Worm (Caenorhabditis elegans) whole organism, early embryonic: Measurements from ENCODE around the gene lgc-27.

Experiments
- F13C5.2 ChIP-seq: sonication (generic microtip); optimal IDR thresholded peaks from 2 replicates; lab custom pipeline; 2017; ENCODE audit warnings: mild to moderate bottlenecking, missing genetic modification characterization, inconsistent platforms, missing compliant biosample characterization
- aly-1 ChIP-seq: sonication (generic microtip); optimal IDR thresholded peaks from 2 replicates; lab custom pipeline; 2016; ENCODE audit warnings: missing genetic modification characterization, missing compliant biosample characterization
- ama-1 ChIP-seq: fragments of 150-350 bp; optimal IDR thresholded peaks from 2 replicates; lab custom pipeline; 2014
- ets-7 ChIP-seq: sonication (generic microtip); optimal IDR thresholded peaks from 2 replicates; lab custom pipeline; 2016; ENCODE audit warnings: missing genotype, missing genetic modification characterization, missing compliant biosample characterization

ce11 chrII:4638241-4638640, 10.6 kb upstream of the lgc-27 start, which contains the start of gene che-10:
- TF ChIP-seq F13C5.2 (tag; lab: Kevin White, UChicago) (no peak), ama-1 (lab: Kevin White, UChicago) (no peak), aly-1 (tag; lab: Kevin White, UChicago) (no peak), ets-7 (tag; lab: Kevin White, UChicago) (no peak)
